Fruit fly (Drosophila melanogaster) whole organism, embryonic: ENCODE data around the gene HDAC4.

Experiments used
- ATbp ChIP-seq: fragments of 200-800 bp; sonication (Bioruptor generic); optimal IDR thresholded peaks from 2 replicates; lab custom pipeline; 2017; ENCODE audit warnings: missing biosample characterization, mild to moderate bottlenecking, missing genetic modification characterization, missing genetic modification reagents
- CG10209 ChIP-seq: fragments of 200-800 bp; sonication (Bioruptor generic); optimal IDR thresholded peaks from 3 replicates; lab custom pipeline; 2017; ENCODE audit warnings: missing biosample characterization, mild to moderate bottlenecking, missing genetic modification characterization, missing genetic modification reagents
- CG10366 ChIP-seq: fragments of 200-800 bp; sonication (Bioruptor generic); IDR thresholded peaks from 2 replicates; pipeline ENCODE4 v1.3.6; 2022; ENCODE audit warnings: missing biosample characterization, missing genetic modification characterization
- CG11247 ChIP-seq: fragments of 200-800 bp; sonication (Bioruptor generic); IDR thresholded peaks from 2 replicates; pipeline ENCODE4 v1.3.6; 2022; ENCODE audit warnings: missing biosample characterization, missing genetic modification characterization
- CG12299 ChIP-seq: fragments of 200-800 bp; sonication (Bioruptor generic); optimal IDR thresholded peaks from 2 replicates; lab custom pipeline; 2018; ENCODE audit warnings: missing biosample characterization, mild to moderate bottlenecking, missing genetic modification characterization
- CG14965 ChIP-seq: fragments of 200-800 bp; sonication (Bioruptor generic); optimal IDR thresholded peaks from 2 replicates; lab custom pipeline; 2016; ENCODE audit warnings: missing biosample characterization, missing genetic modification characterization, borderline replicate concordance
- CG15479 ChIP-seq: fragments of 200-800 bp; sonication (Bioruptor generic); optimal IDR thresholded peaks from 3 replicates; lab custom pipeline; 2019; ENCODE audit warnings: missing biosample characterization, mild to moderate bottlenecking, missing genetic modification characterization, moderate library complexity
- CG18764 ChIP-seq: fragments of 200-800 bp; sonication (Bioruptor generic); optimal IDR thresholded peaks from 3 replicates; lab custom pipeline; 2016; ENCODE audit warnings: missing biosample characterization, missing genetic modification characterization
- CG2712 ChIP-seq: fragments of 200-800 bp; optimal IDR thresholded peaks from 3 replicates; lab custom pipeline; 2019; ENCODE audit warnings: missing biosample characterization, mild to moderate bottlenecking, missing genetic modification characterization, moderate library complexity
- CG30431 ChIP-seq: fragments of 200-800 bp; sonication (Bioruptor generic); optimal IDR thresholded peaks from 2 replicates; lab custom pipeline; 2017; ENCODE audit warnings: missing biosample characterization, missing genetic modification characterization
- CG31365 ChIP-seq: fragments of 200-800 bp; sonication (Bioruptor generic); optimal IDR thresholded peaks from 2 replicates; lab custom pipeline; 2018; ENCODE audit warnings: missing biosample characterization, mild to moderate bottlenecking, missing genetic modification characterization
- CG34422 ChIP-seq: fragments of 200-800 bp; sonication (Bioruptor generic); IDR thresholded peaks from 3 replicates; pipeline ENCODE4 v1.3.6; 2022; ENCODE audit warnings: missing biosample characterization, missing genetic modification characterization
- CG4360 ChIP-seq: fragments of 200-800 bp; sonication (Bioruptor generic); IDR thresholded peaks from 2 replicates; pipeline ENCODE4 v1.3.6; 2022; ENCODE audit warnings: missing biosample characterization, missing genetic modification characterization
- CG4730 ChIP-seq: fragments of 200-800 bp; sonication (Bioruptor generic); IDR thresholded peaks from 2 replicates; pipeline ENCODE4 v1.3.6; 2022; ENCODE audit warnings: missing biosample characterization, missing genetic modification characterization
- CG5180 ChIP-seq: fragments of 200-800 bp; sonication (Bioruptor generic); optimal IDR thresholded peaks from 3 replicates; lab custom pipeline; 2017; ENCODE audit warnings: missing biosample characterization, missing genetic modification characterization, mild to moderate bottlenecking, moderate library complexity, missing genetic modification reagents
- CG6683 ChIP-seq: fragments of 200-800 bp; sonication (Bioruptor generic); optimal IDR thresholded peaks from 2 replicates; lab custom pipeline; 2017; ENCODE audit warnings: missing biosample characterization, mild to moderate bottlenecking, missing genetic modification characterization, missing genetic modification reagents
- CG6854 ChIP-seq: fragments of 200-800 bp; sonication (Bioruptor generic); optimal IDR thresholded peaks from 3 replicates; lab custom pipeline; 2017; ENCODE audit warnings: missing biosample characterization, mild to moderate bottlenecking, missing genetic modification characterization
- CG8290 ChIP-seq, 3 experiments: fragments of 200-800 bp; sonication (Bioruptor generic); optimal IDR thresholded peaks; 2 replicates each; lab custom pipeline; 2016 to 2019; ENCODE audit warnings: missing biosample characterization in 3 of 3, missing genetic modification characterization in 3 of 3, mild to moderate bottlenecking in 2 of 3, moderate library complexity in 1 of 3
- CG8944 ChIP-seq: fragments of 200-800 bp; sonication (Bioruptor generic); optimal IDR thresholded peaks from 3 replicates; lab custom pipeline; 2016; ENCODE audit warnings: missing biosample characterization, missing genetic modification characterization
- CrebB ChIP-seq: fragments of 200-800 bp; sonication (Bioruptor generic); optimal IDR thresholded peaks from 3 replicates; lab custom pipeline; 2018; ENCODE audit warnings: missing biosample characterization, mild to moderate bottlenecking, missing genetic modification characterization
- D ChIP-seq, 2 experiments: fragments of 200-800 bp in 1 of 2; fragments of >200 bp in 1 of 2; sonication (Bioruptor generic) in 1 of 2; optimal IDR thresholded peaks; 2 replicates in 1 of 2; 3 replicates in 1 of 2; lab custom pipeline; 2017; ENCODE audit warnings: mild to moderate bottlenecking in 1 of 2, missing biosample characterization in 1 of 2, missing genetic modification characterization in 1 of 2, missing genetic modification reagents in 1 of 2
- Dref ChIP-seq: fragments of 200-800 bp; sonication (Bioruptor generic); IDR thresholded peaks from 2 replicates; pipeline ENCODE4 v1.3.6; 2022; ENCODE audit warnings: missing biosample characterization, missing genetic modification characterization
- Elba2 ChIP-seq: fragments of 200-800 bp; sonication (Bioruptor generic); optimal IDR thresholded peaks from 3 replicates; lab custom pipeline; 2016; ENCODE audit warnings: missing biosample characterization, missing genetic modification characterization
- Ets65A ChIP-seq: fragments of 200-800 bp; sonication (Bioruptor generic); peaks from one replicate; lab custom pipeline; 2016; ENCODE audit warnings: missing biosample characterization, missing genetic modification characterization
- Ets97D ChIP-seq: fragments of 200-800 bp; sonication (Bioruptor generic); optimal IDR thresholded peaks from 3 replicates; lab custom pipeline; 2016; ENCODE audit warnings: missing biosample characterization, missing genetic modification characterization
- Fer2 ChIP-seq: fragments of 200-800 bp; sonication (Bioruptor generic); optimal IDR thresholded peaks from 2 replicates; lab custom pipeline; 2018; ENCODE audit warnings: missing biosample characterization, mild to moderate bottlenecking, missing genetic modification characterization, moderate library complexity
- H15 ChIP-seq: fragments of 200-800 bp; sonication (Bioruptor generic); IDR thresholded peaks from 3 replicates; pipeline ENCODE4 v1.3.6; 2022; ENCODE audit warnings: missing biosample characterization, missing genetic modification characterization
- HHEX ChIP-seq: fragments of 200-800 bp; sonication (Bioruptor generic); optimal IDR thresholded peaks from 3 replicates; lab custom pipeline; 2017; ENCODE audit warnings: missing biosample characterization, mild to moderate bottlenecking, missing genetic modification characterization, missing genetic modification reagents
- Kr ChIP-seq: fragments of 200-800 bp; sonication (Bioruptor generic); optimal IDR thresholded peaks from 2 replicates; lab custom pipeline; 2017; ENCODE audit warnings: missing biosample characterization, mild to moderate bottlenecking, missing genetic modification characterization
- PHDP ChIP-seq: fragments of 200-800 bp; sonication (Bioruptor generic); optimal IDR thresholded peaks from 3 replicates; lab custom pipeline; 2018; ENCODE audit warnings: missing biosample characterization, mild to moderate bottlenecking, missing genetic modification characterization, moderate library complexity
- Rfx ChIP-seq: fragments of 200-800 bp; sonication (Bioruptor generic); IDR thresholded peaks from 2 replicates; pipeline ENCODE4 v1.3.6; 2022; ENCODE audit warnings: missing biosample characterization, missing genetic modification characterization
- Sin3A ChIP-seq: fragments of >200 bp; optimal IDR thresholded peaks from 2 replicates; lab custom pipeline; 2018
- Sox100B ChIP-seq: fragments of 200-800 bp; sonication (Bioruptor generic); optimal IDR thresholded peaks from 3 replicates; lab custom pipeline; 2018; ENCODE audit warnings: missing biosample characterization, mild to moderate bottlenecking, missing genetic modification characterization
- Trl ChIP-seq, 3 experiments: fragments of >200 bp in 2 of 3; fragments of 200-800 bp in 1 of 3; sonication (Bioruptor generic) in 1 of 3; optimal IDR thresholded peaks; 2 replicates in 1 of 3; 3 replicates in 2 of 3; lab custom pipeline; 2016 to 2017; ENCODE audit warnings: missing biosample characterization in 1 of 3, missing genetic modification characterization in 1 of 3
- Xbp1 ChIP-seq: fragments of 200-800 bp; sonication (Bioruptor generic); optimal IDR thresholded peaks from 3 replicates; lab custom pipeline; 2016; ENCODE audit warnings: missing biosample characterization, mild to moderate bottlenecking, missing genetic modification characterization
- ac ChIP-seq: fragments of 200-800 bp; sonication (Bioruptor generic); optimal IDR thresholded peaks from 3 replicates; lab custom pipeline; 2017; ENCODE audit warnings: missing biosample characterization, mild to moderate bottlenecking, missing genetic modification characterization
- al ChIP-seq: fragments of 200-800 bp; sonication (Bioruptor generic); IDR thresholded peaks from 2 replicates; pipeline ENCODE4 v1.3.6; 2022; ENCODE audit warnings: missing biosample characterization, missing genetic modification characterization
- amos ChIP-seq: fragments of 200-800 bp; sonication (Bioruptor generic); IDR thresholded peaks from 2 replicates; pipeline ENCODE4 v1.3.6; 2022; ENCODE audit warnings: missing biosample characterization, missing genetic modification characterization; ENCODE audit not compliant: partially characterized antibody
- chm ChIP-seq: fragments of 200-800 bp; sonication (Bioruptor generic); IDR thresholded peaks from 2 replicates; pipeline ENCODE4 v1.3.6; 2022; ENCODE audit warnings: missing biosample characterization, missing genetic modification characterization
- corto ChIP-seq: fragments of 200-800 bp; sonication (Bioruptor generic); optimal IDR thresholded peaks from 2 replicates; lab custom pipeline; 2016; ENCODE audit warnings: missing biosample characterization, mild to moderate bottlenecking, missing genetic modification characterization, moderate library complexity
- crc ChIP-seq: fragments of 200-800 bp; sonication (Bioruptor generic); optimal IDR thresholded peaks from 2 replicates; lab custom pipeline; 2016; ENCODE audit warnings: missing biosample characterization, missing genetic modification characterization
- dan ChIP-seq: fragments of 200-800 bp; sonication (Bioruptor generic); IDR thresholded peaks from 2 replicates; pipeline ENCODE4 v1.3.6; 2022; ENCODE audit warnings: missing biosample characterization, missing genetic modification characterization
- gcm2 ChIP-seq: fragments of 200-800 bp; sonication (Bioruptor generic); optimal IDR thresholded peaks from 2 replicates; lab custom pipeline; 2016; ENCODE audit warnings: missing biosample characterization, missing genetic modification characterization
- knrl ChIP-seq: fragments of 200-800 bp; sonication (Bioruptor generic); IDR thresholded peaks from 3 replicates; pipeline ENCODE4 v1.3.6; 2022; ENCODE audit warnings: missing biosample characterization, missing genetic modification characterization; ENCODE audit not compliant: partially characterized antibody
- odd ChIP-seq: fragments of 200-800 bp; sonication (Bioruptor generic); optimal IDR thresholded peaks from 2 replicates; lab custom pipeline; 2017; ENCODE audit warnings: missing biosample characterization, mild to moderate bottlenecking, missing genetic modification characterization
- sd ChIP-seq: fragments of 200-800 bp; sonication (Bioruptor generic); optimal IDR thresholded peaks from 3 replicates; lab custom pipeline; 2018; ENCODE audit warnings: missing biosample characterization, mild to moderate bottlenecking, missing genetic modification characterization, moderate library complexity
- twi ChIP-seq: fragments of 200-800 bp; optimal IDR thresholded peaks from 2 replicates; lab custom pipeline; 2019; ENCODE audit warnings: missing biosample characterization, mild to moderate bottlenecking, missing genetic modification characterization, moderate library complexity
- wek ChIP-seq: fragments of 200-800 bp; sonication (Bioruptor generic); optimal IDR thresholded peaks from 3 replicates; lab custom pipeline; 2018; ENCODE audit warnings: missing biosample characterization, mild to moderate bottlenecking, missing genetic modification characterization, moderate library complexity
- wor ChIP-seq: fragments of 200-800 bp; sonication (Bioruptor generic); IDR thresholded peaks from 2 replicates; pipeline ENCODE4 v1.3.6; 2022; ENCODE audit warnings: missing biosample characterization, missing genetic modification characterization
- zfh2 ChIP-seq: fragments of 200-800 bp; sonication (Bioruptor generic); optimal IDR thresholded peaks from 2 replicates; lab custom pipeline; 2016; ENCODE audit warnings: missing biosample characterization, missing genetic modification characterization

Gene HDAC4

dm6 chrX:13258757-13259067, 26.7 kb downstream of the HDAC4 start, which contains the start of gene comt (continued):
- no peak for TF ChIP-seq gcm2 (GFP tag; lab: Kevin White, UChicago)
- TF ChIP-seq CG15479 (GFP tag; lab: Kevin White, UChicago): no peak
- peak; percentile 76 for TF ChIP-seq CG2712 (tag; lab: Kevin White, UChicago)
- TF ChIP-seq PHDP (tag; lab: Kevin White, UChicago): peak; percentile 72
- peak; percentile 53 for TF ChIP-seq CG11247
- TF ChIP-seq Dref (GFP tag; lab: Robert Waterston, UW): no peak
- peak; percentile 58 for TF ChIP-seq CG10209 (GFP tag; lab: Kevin White, UChicago)
- TF ChIP-seq Fer2: peak; percentile 45
- peak; percentile 79 for TF ChIP-seq Sox100B (GFP tag; lab: Kevin White, UChicago)
- TF ChIP-seq amos (GFP tag; lab: Robert Waterston, UW): no peak
- no peak for TF ChIP-seq dan (GFP tag; lab: Robert Waterston, UW)
- no peak for TF ChIP-seq ac (GFP tag; lab: Kevin White, UChicago)
- no peak for TF ChIP-seq odd (GFP tag; lab: Kevin White, UChicago)
- TF ChIP-seq CG8290 (GFP tag; optimal IDR thresholded peaks at IDR 0.05; lab: Kevin White, UChicago): no peak
- no peak for TF ChIP-seq CG8290 (tag; optimal IDR thresholded peaks at IDR 0.05; lab: Kevin White, UChicago)
- no peak for TF ChIP-seq crc (GFP tag; lab: Kevin White, UChicago)
- no peak for TF ChIP-seq CG4730 (GFP tag; lab: Robert Waterston, UW)
- no peak for TF ChIP-seq CG8944 (GFP tag; lab: Kevin White, UChicago)
- TF ChIP-seq Trl (optimal IDR thresholded peaks at IDR 0.05; lab: Kevin White, UChicago): no peak
- no peak for TF ChIP-seq Trl (GFP tag; optimal IDR thresholded peaks at IDR 0.05; lab: Kevin White, UChicago)
- TF ChIP-seq CG6683: peak; percentile 13
- TF ChIP-seq Rfx (GFP tag; lab: Robert Waterston, UW): peak; percentile 42; the same call in 1 of the 2 replicates
- TF ChIP-seq Elba2 (GFP tag; lab: Kevin White, UChicago): no peak
- TF ChIP-seq ATbp (GFP tag; lab: Kevin White, UChicago): peak; percentile 35
- TF ChIP-seq CG34422 (GFP tag; lab: Robert Waterston, UW): no peak
- TF ChIP-seq CG12299 (tag; lab: Kevin White, UChicago): peak; percentile 39
- peak; percentile 43; the same call in 1 of the 2 replicates for TF ChIP-seq CG10366 (GFP tag; lab: Robert Waterston, UW)
- no peak for TF ChIP-seq Kr
- TF ChIP-seq Sin3A (lab: Kevin White, UChicago): no peak
- no peak for TF ChIP-seq CrebB
- peak; percentile 9 for TF ChIP-seq CG30431 (GFP tag; lab: Kevin White, UChicago)
- no peak for TF ChIP-seq Ets65A (GFP tag; lab: Kevin White, UChicago)
- TF ChIP-seq D (optimal IDR thresholded peaks at IDR 0.05; lab: Kevin White, UChicago): no peak
- TF ChIP-seq D (GFP tag; optimal IDR thresholded peaks at IDR 0.05; lab: Kevin White, UChicago): peak; percentile 48
- no peak for TF ChIP-seq twi
- TF ChIP-seq CG5180 (GFP tag; lab: Kevin White, UChicago): no peak
- peak; percentile 46; the same call in 2 of the 3 replicates for TF ChIP-seq H15 (GFP tag; lab: Robert Waterston, UW)
- no peak for TF ChIP-seq wek
- TF ChIP-seq Ets97D (GFP tag; lab: Kevin White, UChicago): no peak
- peak; percentile 53; the same call in 1 of the 2 replicates for TF ChIP-seq chm (GFP tag; lab: Robert Waterston, UW)
- TF ChIP-seq knrl (GFP tag; lab: Robert Waterston, UW): no peak
- no peak for TF ChIP-seq corto (GFP tag; lab: Kevin White, UChicago)
- TF ChIP-seq wor (GFP tag; lab: Robert Waterston, UW): peak; percentile 32; the same call in 1 of the 2 replicates
- TF ChIP-seq CG14965: no peak
- TF ChIP-seq CG18764: peak; percentile 12
- TF ChIP-seq HHEX (GFP tag; lab: Kevin White, UChicago): peak; percentile 43
- no peak for TF ChIP-seq zfh2 (GFP tag; lab: Kevin White, UChicago)
- TF ChIP-seq sd (tag; lab: Kevin White, UChicago): no peak
- no peak; the same call in 1 of the 2 replicates for TF ChIP-seq al
- no peak for TF ChIP-seq CG4360
- TF ChIP-seq CG6854: no peak
- TF ChIP-seq Xbp1 (GFP tag; lab: Kevin White, UChicago): peak; percentile 51
- no peak for TF ChIP-seq CG31365 (tag; lab: Kevin White, UChicago)
